Worm (Caenorhabditis elegans): ENCODE data around the gene cdh-3.
A peak's percentile ranks its signal among the peaks of the same experiment; 100 is the strongest.

The cdh-3 gene

DNA sequence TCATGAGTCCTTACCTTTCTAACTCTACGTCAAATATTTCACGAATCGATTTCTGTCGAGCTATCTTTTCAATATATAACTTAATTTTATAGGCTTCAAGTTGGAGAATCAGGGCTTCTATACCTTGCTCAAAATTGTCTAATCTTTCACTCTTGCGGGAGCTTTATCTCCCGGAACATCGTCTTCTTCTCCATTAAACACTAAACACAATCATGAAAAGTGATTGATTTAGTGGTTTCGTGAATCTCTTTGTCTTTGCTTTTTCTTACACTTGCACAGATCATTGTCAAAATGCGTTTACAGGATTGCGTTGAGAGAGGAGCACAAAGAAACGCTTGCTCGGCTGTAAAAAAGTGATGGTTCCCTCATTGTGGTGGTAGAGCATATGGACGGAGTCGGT is 34.2 kb upstream of the cdh-3 start:
- peak; percentile 22 for TF ChIP-seq rnt-1 (tag; optimal IDR thresholded peaks at IDR 0.05)
- no peak for TF ChIP-seq fkh-4 (tag; optimal IDR thresholded peaks at IDR 0.05; ENCODE audit: borderline replicate concordance)

DNA sequence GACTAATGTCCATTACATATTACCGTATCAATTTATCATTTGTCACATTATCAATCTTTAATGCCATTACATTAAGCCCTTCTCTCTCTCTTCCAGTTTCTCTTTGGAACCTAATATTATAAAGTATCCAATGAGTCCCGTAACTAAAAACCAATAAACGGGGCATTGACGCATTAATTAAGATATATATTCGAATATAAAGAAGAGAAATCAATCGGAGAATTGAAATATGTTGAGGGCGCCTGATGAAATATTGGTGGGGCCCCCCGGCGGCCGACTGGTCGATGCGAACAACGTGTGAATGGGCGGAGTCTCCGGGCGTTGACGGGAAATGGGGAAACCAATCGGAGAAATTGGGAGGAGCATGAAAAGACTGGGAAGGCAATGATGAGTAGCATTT is 30.0 kb upstream of the cdh-3 start:
- no peak for TF ChIP-seq Y116A8C.19 (tag; optimal IDR thresholded peaks at IDR 0.05; ENCODE audit: borderline replicate concordance)
- no peak for TF ChIP-seq C04F5.9 (tag; optimal IDR thresholded peaks at IDR 0.05)
- TF ChIP-seq alr-1 (tag; optimal IDR thresholded peaks at IDR 0.05; ENCODE audit: borderline replicate concordance): no peak
- TF ChIP-seq C16A3.4 (tag; optimal IDR thresholded peaks at IDR 0.05): no peak
- TF ChIP-seq blmp-1 (tag; optimal IDR thresholded peaks at IDR 0.05): peak; percentile 2
- TF ChIP-seq nhr-77 (tag; optimal IDR thresholded peaks at IDR 0.05): no peak
- no peak for TF ChIP-seq ets-5 (GFP tag; IDR thresholded peaks at IDR 0.05)
- no peak for TF ChIP-seq elt-3 (tag; optimal IDR thresholded peaks at IDR 0.05)
- TF ChIP-seq lin-15B (tag; optimal IDR thresholded peaks at IDR 0.05): no peak
- peak; percentile 76 for TF ChIP-seq nhr-85 (tag)
- TF ChIP-seq egl-13 (tag; optimal IDR thresholded peaks at IDR 0.05): no peak
- no peak for TF ChIP-seq unc-30 (tag; optimal IDR thresholded peaks at IDR 0.05)
- no peak for TF ChIP-seq nhr-47 (tag; optimal IDR thresholded peaks at IDR 0.05)
- no peak for TF ChIP-seq fkh-10 (GFP tag; optimal IDR thresholded peaks at IDR 0.05)
- peak; percentile 13 for TF ChIP-seq snu-23 (GFP tag; optimal IDR thresholded peaks at IDR 0.05)
- TF ChIP-seq ama-1 (optimal IDR thresholded peaks at IDR 0.05): no peak
- TF ChIP-seq ces-1 (GFP tag; optimal IDR thresholded peaks at IDR 0.05): no peak
- TF ChIP-seq ztf-4 (tag; optimal IDR thresholded peaks at IDR 0.05): no peak
- peak; percentile 55 for TF ChIP-seq nhr-71 (tag; optimal IDR thresholded peaks at IDR 0.05)
- no peak for TF ChIP-seq efl-1 (optimal IDR thresholded peaks at IDR 0.05)
- TF ChIP-seq efl-1 (GFP tag; optimal IDR thresholded peaks at IDR 0.05 in 1 of 2): no peak
- TF ChIP-seq mef-2 (tag; optimal IDR thresholded peaks at IDR 0.05): no peak
- TF ChIP-seq nhr-11 (tag; optimal IDR thresholded peaks at IDR 0.05): no peak
- TF ChIP-seq dpl-1 (GFP tag; optimal IDR thresholded peaks at IDR 0.05): no peak
- TF ChIP-seq lin-39 (tag; optimal IDR thresholded peaks at IDR 0.05): no peak
- peak; percentile 47 for TF ChIP-seq fkh-4 (tag; optimal IDR thresholded peaks at IDR 0.05; ENCODE audit: borderline replicate concordance)
- TF ChIP-seq lir-3 (tag; optimal IDR thresholded peaks at IDR 0.05; ENCODE audit: poor library complexity): no peak
- peak in 1 of 2 experiments; percentile 54 for TF ChIP-seq ztf-11 (tag; optimal IDR thresholded peaks at IDR 0.05)
- no peak for TF ChIP-seq pax-3 (tag; optimal IDR thresholded peaks at IDR 0.05)
- TF ChIP-seq xbp-1 (tag; optimal IDR thresholded peaks at IDR 0.05): no peak
- no peak for TF ChIP-seq nhr-84 (tag; optimal IDR thresholded peaks at IDR 0.05)
- no peak for TF ChIP-seq nhr-237 (tag; optimal IDR thresholded peaks at IDR 0.05)
- peak; percentile 7 for TF ChIP-seq nhr-90 (tag; optimal IDR thresholded peaks at IDR 0.05; ENCODE audit: poor library complexity)
- TF ChIP-seq fkh-8 (tag; optimal IDR thresholded peaks at IDR 0.05): no peak
- no peak for TF ChIP-seq nhr-28 (tag; optimal IDR thresholded peaks at IDR 0.05)
- TF ChIP-seq hpl-2 (GFP tag; optimal IDR thresholded peaks at IDR 0.05): no peak
- no peak for TF ChIP-seq ceh-90 (tag; optimal IDR thresholded peaks at IDR 0.05)
- TF ChIP-seq unc-62 (GFP tag; optimal IDR thresholded peaks at IDR 0.05): no peak
- TF ChIP-seq aly-2 (tag; optimal IDR thresholded peaks at IDR 0.05): no peak
- TF ChIP-seq lin-14 (GFP tag; optimal IDR thresholded peaks at IDR 0.05): peak; percentile 44
- TF ChIP-seq nhr-20 (tag; optimal IDR thresholded peaks at IDR 0.05): peak; percentile 8
- peak; percentile 24 for TF ChIP-seq irx-1 (tag; optimal IDR thresholded peaks at IDR 0.05)
- no peak for TF ChIP-seq zag-1 (tag; optimal IDR thresholded peaks at IDR 0.05)
- no peak for TF ChIP-seq zip-4 (GFP tag; optimal IDR thresholded peaks at IDR 0.05)
- no peak for TF ChIP-seq egl-27 (tag; optimal IDR thresholded peaks at IDR 0.05)
- no peak for TF ChIP-seq mdl-1 (tag; optimal IDR thresholded peaks at IDR 0.05)
- TF ChIP-seq ceh-82 (tag; optimal IDR thresholded peaks at IDR 0.05): no peak
- TF ChIP-seq pag-3 (tag; optimal IDR thresholded peaks at IDR 0.05; ENCODE audit: borderline replicate concordance, insufficient read depth): no peak
- no peak for TF ChIP-seq F16B12.6 (tag; optimal IDR thresholded peaks at IDR 0.05)
- TF ChIP-seq mep-1 (tag; optimal IDR thresholded peaks at IDR 0.05): no peak
- no peak for TF ChIP-seq tlp-1 (tag; optimal IDR thresholded peaks at IDR 0.05)

Data from whole organism, L1 larva.